Worm (Caenorhabditis elegans): ENCODE results near the gene fbxa-81.

- TF ChIP-seq scrt-1 (GFP tag; IDR thresholded peaks at IDR 0.05), result no peak
- no peak for TF ChIP-seq ama-1 (optimal IDR thresholded peaks at IDR 0.05)
- no peak for TF ChIP-seq pes-1 (GFP tag; IDR thresholded peaks at IDR 0.05)
- no peak for TF ChIP-seq ets-7 (tag; optimal IDR thresholded peaks at IDR 0.05)
- TF ChIP-seq ceh-36 (tag; optimal IDR thresholded peaks at IDR 0.05), result no peak
Measured at ce11 chrX:14575920-14576319, 34.0 kb upstream of the fbxa-81 start.
